Worm (Caenorhabditis elegans) whole organism, L4/young adult: ENCODE results near the gene H14N18.2.

Experiments
- W03F9.2 ChIP-seq: fragments of 150-350 bp; optimal IDR thresholded peaks from 2 replicates; lab custom pipeline; 2014; ENCODE audit warnings: missing biosample characterization, missing genetic modification characterization
- dao-5 ChIP-seq: sonication (generic microtip); optimal IDR thresholded peaks from 2 replicates; lab custom pipeline; 2016; ENCODE audit warnings: missing genotype, missing genetic modification characterization, moderate library complexity, missing compliant biosample characterization
- him-1 ChIP-seq: sonication (generic microtip); optimal IDR thresholded peaks from 2 replicates; lab custom pipeline; 2016; ENCODE audit warnings: missing genotype, missing genetic modification reagents, missing genetic modification characterization, missing compliant biosample characterization

H14N18.2 gene

ce11 chrV:8937476-8938249 is 5.2 kb downstream of the H14N18.2 start:
- TF ChIP-seq W03F9.2 (tag; lab: Kevin White, UChicago): no peak
- TF ChIP-seq dao-5: no peak
- TF ChIP-seq him-1 (tag; lab: Kevin White, UChicago): no peak

ce11 chrV:8938445-8938844 is 6.0 kb downstream of the H14N18.2 start:
- TF ChIP-seq dao-5 (no peak), W03F9.2 (tag; lab: Kevin White, UChicago) (no peak), him-1 (tag; lab: Kevin White, UChicago) (no peak)

ce11 chrV:8938943-8939342 is 6.5 kb downstream of the H14N18.2 start:
- TF ChIP-seq him-1 (tag; lab: Kevin White, UChicago): no peak
- no peak for TF ChIP-seq dao-5
- TF ChIP-seq W03F9.2 (tag; lab: Kevin White, UChicago): no peak

- no peak for TF ChIP-seq W03F9.2 (tag; lab: Kevin White, UChicago)
- no peak for TF ChIP-seq him-1 (tag; lab: Kevin White, UChicago)
- TF ChIP-seq dao-5: no peak
These were observed 7.1 kb downstream of the H14N18.2 start for ce11 chrV:8939424-8940065.

- TF ChIP-seq dao-5 (no peak), W03F9.2 (tag; lab: Kevin White, UChicago) (no peak), him-1 (tag; lab: Kevin White, UChicago) (no peak)
These were observed 8.0 kb downstream of the H14N18.2 start for ce11 chrV:8940419-8940818.

ce11 chrV:8942437-8942978 is 10.1 kb downstream of the H14N18.2 start:
- TF ChIP-seq him-1 (tag; lab: Kevin White, UChicago): no peak
- TF ChIP-seq dao-5: no peak
- no peak for TF ChIP-seq W03F9.2 (tag; lab: Kevin White, UChicago)

- TF ChIP-seq him-1 (tag; lab: Kevin White, UChicago): no peak
- no peak for TF ChIP-seq dao-5
- TF ChIP-seq W03F9.2 (tag; lab: Kevin White, UChicago): no peak
These were observed 11.5 kb downstream of the H14N18.2 start, which contains the start of gene T19A5.3 for ce11 chrV:8943963-8944362. Gene T19A5.3, minus strand, starts transcription at chrV:8944063.

ce11 chrV:8944481-8944880 is 12.1 kb downstream of the H14N18.2 start:
- TF ChIP-seq W03F9.2 (tag; lab: Kevin White, UChicago) (no peak), him-1 (tag; lab: Kevin White, UChicago) (no peak), dao-5 (no peak)

- TF ChIP-seq him-1 (tag; lab: Kevin White, UChicago) (no peak), W03F9.2 (tag; lab: Kevin White, UChicago) (no peak), dao-5 (no peak)
These were observed 13.7 kb downstream of the H14N18.2 start for ce11 chrV:8946142-8946541.

ce11 chrV:8947499-8947898 is 15.1 kb downstream of the H14N18.2 start, which contains the start of gene gck-1:
Gene gck-1, plus strand, starts transcription at chrV:8947799.
- TF ChIP-seq W03F9.2 (tag; lab: Kevin White, UChicago) (no peak), him-1 (tag; lab: Kevin White, UChicago) (no peak), dao-5 (no peak)

ce11 chrV:8948365-8948764 is 15.9 kb downstream of the H14N18.2 start:
- no peak for TF ChIP-seq dao-5
- no peak for TF ChIP-seq W03F9.2 (tag; lab: Kevin White, UChicago)
- TF ChIP-seq him-1 (tag; lab: Kevin White, UChicago): no peak

- TF ChIP-seq dao-5: no peak
- TF ChIP-seq W03F9.2 (tag; lab: Kevin White, UChicago): no peak
- TF ChIP-seq him-1 (tag; lab: Kevin White, UChicago): no peak
These were observed 16.6 kb downstream of the H14N18.2 start for ce11 chrV:8948996-8949395.

ce11 chrV:8949873-8950272 is 17.5 kb downstream of the H14N18.2 start:
- TF ChIP-seq him-1 (tag; lab: Kevin White, UChicago): no peak
- TF ChIP-seq W03F9.2 (tag; lab: Kevin White, UChicago): no peak
- no peak for TF ChIP-seq dao-5
